Worm (Caenorhabditis elegans) whole organism, L1 larva: ENCODE results near the gene str-233.

Experiments
- C16A3.4 ChIP-seq: fragments of 150-350 bp; optimal IDR thresholded peaks from 2 replicates; lab custom pipeline; 2014; ENCODE audit warnings: missing biosample characterization, missing genetic modification characterization
- aha-1 ChIP-seq: fragments of 150-350 bp; optimal IDR thresholded peaks from 2 replicates; lab custom pipeline; 2014; ENCODE audit warnings: missing biosample characterization, missing genetic modification characterization
- ceh-88 ChIP-seq: fragments of 200-800 bp; sonication (Bioruptor generic); IDR thresholded peaks from 2 replicates; pipeline ENCODE4 v1.3.6; 2022; ENCODE audit warnings: missing genetic modification characterization, missing compliant biosample characterization
- dpl-1 ChIP-seq, 3 experiments: fragments of 150-350 bp in 2 of 3; sonication (generic microtip) in 1 of 3; optimal IDR thresholded peaks; 2 replicates each; lab custom pipeline; 2014 to 2017; ENCODE audit warnings: missing biosample characterization in 3 of 3, missing genetic modification characterization in 3 of 3, missing genetic modification reagents in 3 of 3
- efl-1 ChIP-seq, 4 experiments: fragments of 150-350 bp; optimal IDR thresholded peaks in 3 of 4; peaks in 1 of 4; 1 replicate in 1 of 4; 2 replicates in 3 of 4; lab custom pipeline; 2014; ENCODE audit warnings: missing biosample characterization in 2 of 4, missing genetic modification characterization in 2 of 4, missing genetic modification reagents in 2 of 4
- elt-2 ChIP-seq: sonication (generic microtip); optimal IDR thresholded peaks from 2 replicates; lab custom pipeline; 2016; ENCODE audit warnings: missing genetic modification characterization, mild to moderate bottlenecking, inconsistent platforms, missing compliant biosample characterization, missing genetic modification reagents
- ets-5 ChIP-seq: fragments of 200-800 bp; sonication (Bioruptor generic); IDR thresholded peaks from 2 replicates; pipeline ENCODE4 v1.3.6; 2022; ENCODE audit warnings: missing genetic modification characterization, missing compliant biosample characterization
- fkh-4 ChIP-seq: sonication (generic microtip); optimal IDR thresholded peaks from 2 replicates; lab custom pipeline; 2016; ENCODE audit warnings: missing compliant biosample characterization, missing genetic modification characterization, borderline replicate concordance
- fkh-8 ChIP-seq: sonication (generic microtip); optimal IDR thresholded peaks from 2 replicates; lab custom pipeline; 2016; ENCODE audit warnings: mild to moderate bottlenecking, missing genetic modification characterization, missing compliant biosample characterization
- hlh-17 ChIP-seq: fragments of 200-800 bp; sonication (Bioruptor generic); optimal IDR thresholded peaks from 2 replicates; lab custom pipeline; 2018; ENCODE audit warnings: missing genetic modification characterization, mild to moderate bottlenecking, missing compliant biosample characterization, moderate library complexity, borderline replicate concordance
- jun-1 ChIP-seq: fragments of 150-350 bp; optimal IDR thresholded peaks from 2 replicates; lab custom pipeline; 2014; ENCODE audit warnings: missing biosample characterization, missing genetic modification reagents, missing genetic modification characterization
- lin-14 ChIP-seq: fragments of 200-800 bp; sonication (Bioruptor generic); optimal IDR thresholded peaks from 2 replicates; lab custom pipeline; 2018; ENCODE audit warnings: mild to moderate bottlenecking, missing genetic modification characterization, moderate library complexity, missing compliant biosample characterization
- lin-15B ChIP-seq: fragments of 150-350 bp; sonication (generic microtip); optimal IDR thresholded peaks from 3 replicates; lab custom pipeline; 2014; ENCODE audit warnings: missing biosample characterization, missing genetic modification characterization
- lsy-2 ChIP-seq, 2 experiments: fragments of 150-350 bp; optimal IDR thresholded peaks; 2 replicates each; lab custom pipeline; 2014; ENCODE audit warnings: missing biosample characterization in 2 of 2, missing genetic modification characterization in 2 of 2
- mab-9 ChIP-seq: fragments of 200-800 bp; sonication (Bioruptor generic); IDR thresholded peaks from 2 replicates; pipeline ENCODE4 v1.3.6; 2022; ENCODE audit warnings: missing genetic modification reagents, missing genetic modification characterization, missing compliant biosample characterization
- mef-2 ChIP-seq: fragments of 150-350 bp; optimal IDR thresholded peaks from 2 replicates; lab custom pipeline; 2014; ENCODE audit warnings: missing biosample characterization, missing genetic modification characterization
- mep-1 ChIP-seq: fragments of 150-350 bp; optimal IDR thresholded peaks from 2 replicates; lab custom pipeline; 2014; ENCODE audit warnings: missing biosample characterization, missing genetic modification characterization
- nhr-12 ChIP-seq: sonication (generic microtip); optimal IDR thresholded peaks from 2 replicates; lab custom pipeline; 2017; ENCODE audit warnings: missing biosample characterization, missing genetic modification characterization
- nhr-20 ChIP-seq: sonication (generic microtip); optimal IDR thresholded peaks from 2 replicates; lab custom pipeline; 2016; ENCODE audit warnings: mild to moderate bottlenecking, missing genetic modification characterization, missing compliant biosample characterization
- nhr-237 ChIP-seq: fragments of 150-350 bp; optimal IDR thresholded peaks from 2 replicates; lab custom pipeline; 2014; ENCODE audit warnings: missing biosample characterization, missing genetic modification characterization
- nhr-47 ChIP-seq: sonication (generic microtip); optimal IDR thresholded peaks from 2 replicates; lab custom pipeline; 2016; ENCODE audit warnings: mild to moderate bottlenecking, missing genetic modification characterization, moderate library complexity, missing compliant biosample characterization
- nhr-71 ChIP-seq: sonication (generic microtip); optimal IDR thresholded peaks from 2 replicates; lab custom pipeline; 2016; ENCODE audit warnings: mild to moderate bottlenecking, missing genetic modification characterization, moderate library complexity, missing compliant biosample characterization
- nhr-85 ChIP-seq: sonication (generic microtip); peaks from one replicate; lab custom pipeline; 2016; ENCODE audit warnings: missing genetic modification characterization, inconsistent platforms, missing compliant biosample characterization
- nhr-90 ChIP-seq: sonication (generic microtip); optimal IDR thresholded peaks from 2 replicates; lab custom pipeline; 2016; ENCODE audit warnings: mild to moderate bottlenecking, missing genetic modification characterization, missing compliant biosample characterization; ENCODE audit not compliant: poor library complexity
- pag-3 ChIP-seq: sonication (generic microtip); optimal IDR thresholded peaks from 2 replicates; lab custom pipeline; 2017; ENCODE audit warnings: missing genetic modification characterization, mild to moderate bottlenecking, missing compliant biosample characterization, antibody characterized with exemption, borderline replicate concordance; ENCODE audit not compliant: insufficient read depth
- pqm-1 ChIP-seq: sonication (generic microtip); optimal IDR thresholded peaks from 3 replicates; lab custom pipeline; 2017; ENCODE audit warnings: missing biosample characterization, missing genetic modification characterization
- unc-130 ChIP-seq: fragments of 150-350 bp; optimal IDR thresholded peaks from 2 replicates; lab custom pipeline; 2017; ENCODE audit warnings: missing biosample characterization, missing genetic modification characterization, inconsistent platforms
- xbp-1 ChIP-seq: sonication (generic microtip); optimal IDR thresholded peaks from 2 replicates; lab custom pipeline; 2016; ENCODE audit warnings: missing genetic modification characterization, missing compliant biosample characterization
- ztf-11 ChIP-seq, 2 experiments: sonication (generic microtip); optimal IDR thresholded peaks; 2 replicates each; lab custom pipeline; 2016 to 2017; ENCODE audit warnings: missing genetic modification characterization in 2 of 2, missing biosample characterization in 1 of 2, missing compliant biosample characterization in 1 of 2

Gene str-233

DNA sequence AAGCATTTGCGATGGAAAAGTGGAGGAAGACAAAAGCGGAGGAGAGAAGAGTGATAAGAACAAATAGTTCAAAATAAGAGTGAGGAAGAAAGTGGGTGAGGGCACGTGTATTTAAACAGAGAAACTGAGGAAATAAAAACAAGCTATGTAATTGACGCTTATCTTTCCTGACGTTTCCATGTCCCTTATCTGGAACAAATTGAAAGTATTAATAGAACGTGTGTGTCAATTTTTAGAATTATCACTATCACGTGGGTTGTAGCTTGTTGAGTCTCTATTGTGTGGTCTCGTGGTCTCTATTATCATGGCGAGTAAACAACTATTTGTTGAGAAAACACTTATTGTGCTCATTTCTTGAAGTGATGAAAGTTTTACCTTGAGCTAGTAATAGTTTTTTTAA lies 36.4 kb upstream of the str-233 start, which contains the start of gene T10C6.15 (continued):
- TF ChIP-seq mef-2 (tag; lab: Kevin White, UChicago) = no peak
- no peak for TF ChIP-seq efl-1 (optimal IDR thresholded peaks at IDR 0.05; lab: Kevin White, UChicago)
- peak in 1 of 2 experiments; percentile 87 for TF ChIP-seq efl-1 (GFP tag; optimal IDR thresholded peaks at IDR 0.05 in 1 of 2; lab: Kevin White, UChicago)
- no peak for TF ChIP-seq ets-5
- no peak for TF ChIP-seq hlh-17
- TF ChIP-seq ztf-11 (tag; optimal IDR thresholded peaks at IDR 0.05; lab: Kevin White, UChicago) = no peak
- TF ChIP-seq, all 84 proteins: peak for 11

DNA sequence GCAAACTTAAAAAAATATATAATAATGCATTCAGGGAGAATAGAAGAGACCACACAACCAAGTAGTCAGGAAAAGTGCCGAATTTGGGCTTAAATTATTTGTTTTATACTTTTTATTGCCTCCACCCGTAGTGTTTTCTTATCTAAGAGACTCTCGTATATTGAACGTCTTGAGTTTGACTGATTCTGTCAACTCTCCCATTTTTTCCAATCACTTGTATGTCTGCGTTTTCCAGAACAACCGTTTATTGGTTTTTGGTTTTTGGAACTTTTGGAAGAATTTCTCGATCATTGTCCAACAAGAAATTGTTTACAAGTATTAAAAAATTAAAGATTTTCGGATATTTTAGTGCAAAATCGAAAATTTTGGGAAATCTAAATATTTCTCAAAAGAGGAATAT lies 34.2 kb upstream of the str-233 start:
- TF ChIP-seq fkh-4 = no peak
- TF ChIP-seq nhr-71 (tag; lab: Kevin White, UChicago) = peak; percentile 5
- TF ChIP-seq elt-2 (tag; lab: Kevin White, UChicago) = peak; percentile 50
- TF ChIP-seq unc-130 (tag; lab: Kevin White, UChicago) = no peak
- TF ChIP-seq aha-1 (tag; lab: Kevin White, UChicago) = no peak
- TF ChIP-seq fkh-8 (tag; lab: Kevin White, UChicago) = no peak

DNA sequence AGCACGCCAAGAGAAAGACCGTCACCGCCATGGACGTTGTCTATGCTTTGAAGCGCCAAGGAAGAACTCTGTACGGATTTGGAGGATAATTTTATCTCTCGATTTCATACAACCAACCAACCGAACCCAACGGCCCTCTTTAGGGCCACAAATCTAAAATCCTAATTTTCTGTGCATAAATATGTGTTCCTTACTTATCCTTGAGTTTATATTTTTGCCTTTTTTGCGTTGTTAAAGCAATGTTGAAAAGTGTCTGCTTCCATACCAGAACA lies 33.2 kb upstream of the str-233 start:
- TF ChIP-seq lin-15B (no peak), nhr-12 (no peak), nhr-237 (no peak), mab-9 (GFP tag; lab: Robert Waterston, UW) (no peak)

DNA sequence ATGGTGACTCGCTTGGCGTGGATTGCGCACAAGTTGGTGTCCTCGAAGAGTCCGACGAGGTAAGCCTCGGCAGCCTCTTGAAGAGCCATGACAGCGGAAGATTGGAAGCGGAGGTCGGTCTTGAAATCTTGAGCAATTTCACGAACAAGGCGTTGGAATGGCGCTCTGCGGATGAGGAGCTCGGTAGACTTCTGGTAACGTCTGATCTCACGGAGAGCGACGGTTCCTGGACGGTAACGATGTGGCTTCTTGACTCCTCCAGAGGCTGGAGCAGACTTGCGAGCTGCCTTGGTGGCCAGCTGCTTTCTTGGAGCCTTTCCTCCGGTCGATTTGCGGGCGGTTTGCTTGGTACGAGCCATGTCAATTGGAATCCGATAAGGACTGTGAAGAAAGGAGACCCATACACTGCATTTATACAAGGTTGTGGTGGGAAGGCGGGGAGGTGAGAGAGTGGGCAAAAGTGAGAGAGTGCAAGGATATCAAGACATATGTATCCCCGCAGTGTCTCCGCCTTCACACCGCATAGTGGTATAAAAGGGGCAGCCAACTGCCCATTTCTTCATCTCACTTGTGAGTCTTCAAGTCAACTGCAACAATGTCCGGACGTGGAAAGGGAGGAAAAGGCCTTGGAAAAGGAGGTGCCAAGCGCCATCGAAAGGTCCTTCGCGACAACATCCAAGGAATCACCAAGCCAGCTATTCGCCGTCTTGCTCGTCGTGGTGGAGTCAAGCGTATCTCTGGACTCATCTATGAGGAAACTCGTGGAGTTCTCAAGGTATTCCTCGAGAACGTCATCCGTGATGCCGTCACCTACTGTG lies 32.7 kb upstream of the str-233 start, which contains the start of the genes his-2 and his-1:
Gene his-2 (minus strand): TSS at position 359 of the 818 bp plus-strand sequence.
Gene his-1 (plus strand): TSS at position 596 of the 818 bp plus-strand sequence.
- TF ChIP-seq lin-14 (GFP tag; lab: Kevin White, UChicago) (peak; percentile 11), nhr-85 (tag; lab: Kevin White, UChicago) (peak; percentile 74), nhr-47 (tag; lab: Kevin White, UChicago) (peak; percentile 11), ztf-11 (tag; optimal IDR thresholded peaks at IDR 0.05; lab: Kevin White, UChicago) (peak in 1 of 2 experiments; percentile 63)

DNA sequence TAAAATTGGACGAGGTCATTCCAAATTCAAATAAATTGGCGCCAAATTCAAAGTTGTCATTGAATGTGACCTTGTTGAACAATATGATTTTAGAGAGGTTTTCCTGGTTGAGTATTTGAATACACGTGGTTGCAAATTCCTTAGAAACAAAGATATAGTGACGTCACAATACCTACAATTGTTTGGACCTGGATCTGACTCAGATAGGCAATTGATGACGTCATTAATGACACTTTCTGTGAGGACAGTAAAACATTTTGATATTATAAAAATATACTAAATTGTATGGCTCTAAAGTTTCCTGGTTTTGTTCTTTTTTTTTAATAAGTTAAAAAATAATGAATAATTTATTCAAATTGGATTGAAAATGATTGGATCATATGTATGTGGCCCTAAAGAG lies 31.9 kb upstream of the str-233 start:
- TF ChIP-seq efl-1 (optimal IDR thresholded peaks at IDR 0.05; lab: Kevin White, UChicago) = peak in 1 of 2 experiments; percentile 10
- TF ChIP-seq efl-1 (GFP tag; optimal IDR thresholded peaks at IDR 0.05 in 1 of 2; lab: Kevin White, UChicago) = no peak
- peak; percentile 23 for TF ChIP-seq nhr-71 (tag; lab: Kevin White, UChicago)
- no peak for TF ChIP-seq jun-1 (tag; lab: Kevin White, UChicago)
- peak in 1 of 2 experiments; percentile 19 for TF ChIP-seq lsy-2 (tag; optimal IDR thresholded peaks at IDR 0.05; lab: Kevin White, UChicago)
- TF ChIP-seq mep-1 (tag; lab: Kevin White, UChicago) = peak; percentile 1
- no peak for TF ChIP-seq mef-2 (tag; lab: Kevin White, UChicago)
- TF ChIP-seq lin-14 (GFP tag; lab: Kevin White, UChicago) = peak; percentile 3
- TF ChIP-seq xbp-1 (tag; lab: Kevin White, UChicago) = peak; percentile 23
- no peak for TF ChIP-seq nhr-20 (tag; lab: Kevin White, UChicago)
- TF ChIP-seq ceh-88 (GFP tag; lab: Robert Waterston, UW) = no peak
- no peak for TF ChIP-seq mab-9 (GFP tag; lab: Robert Waterston, UW)
- peak; percentile 18 to 35 (median 19) for TF ChIP-seq dpl-1 (GFP tag; optimal IDR thresholded peaks at IDR 0.05; lab: Kevin White, UChicago)
- peak; percentile 2 for TF ChIP-seq nhr-90 (tag; lab: Kevin White, UChicago)
- TF ChIP-seq pqm-1 (tag; lab: Kevin White, UChicago) = no peak
- TF ChIP-seq C16A3.4 (tag; lab: Kevin White, UChicago) = no peak
- peak; percentile 80 for TF ChIP-seq nhr-85 (tag; lab: Kevin White, UChicago)
- TF ChIP-seq pag-3 (tag; lab: Kevin White, UChicago) = no peak
